Worm (Caenorhabditis elegans) whole organism, young adult: ENCODE results near the gene fbxa-74.

Experiments
- B0019.2 ChIP-seq: fragments of 200-800 bp; sonication (Bioruptor generic); conservative IDR thresholded peaks from 2 replicates; pipeline ENCODE4 v1.3.6; 2022; ENCODE audit warnings: missing genetic modification reagents, missing genetic modification characterization, missing compliant biosample characterization
- B0261.1 ChIP-seq: sonication (generic microtip); optimal IDR thresholded peaks from 2 replicates; lab custom pipeline; 2016; ENCODE audit warnings: mild to moderate bottlenecking, missing genetic modification characterization, moderate library complexity, missing compliant biosample characterization
- C06A6.2 ChIP-seq: fragments of 200-800 bp; sonication (Bioruptor generic); conservative IDR thresholded peaks from 2 replicates; pipeline ENCODE4 v1.3.6; 2022; ENCODE audit warnings: missing genetic modification characterization, missing compliant biosample characterization
- C17E4.6 ChIP-seq: fragments of 200-800 bp; sonication (Bioruptor generic); IDR thresholded peaks from 2 replicates; pipeline ENCODE4 v1.3.6; 2022; ENCODE audit warnings: missing genetic modification reagents, missing genetic modification characterization, missing compliant biosample characterization
- D2030.7 ChIP-seq: fragments of 200-800 bp; sonication (Bioruptor generic); IDR thresholded peaks from 2 replicates; pipeline ENCODE4 v1.3.6; 2022; ENCODE audit warnings: missing genetic modification reagents, missing genetic modification characterization, missing compliant biosample characterization
- F10E7.11 ChIP-seq: sonication (generic microtip); optimal IDR thresholded peaks from 2 replicates; lab custom pipeline; 2017; ENCODE audit warnings: mild to moderate bottlenecking, missing genetic modification characterization, moderate library complexity, missing compliant biosample characterization
- F55B11.4 ChIP-seq: sonication (generic microtip); optimal IDR thresholded peaks from 2 replicates; lab custom pipeline; 2016; ENCODE audit warnings: missing compliant biosample characterization, missing genetic modification characterization, borderline replicate concordance; ENCODE audit not compliant: insufficient read depth
- F57C9.4 ChIP-seq: sonication (generic microtip); optimal IDR thresholded peaks from 2 replicates; lab custom pipeline; 2017; ENCODE audit warnings: mild to moderate bottlenecking, missing genetic modification characterization, missing compliant biosample characterization
- T07F8.4 ChIP-seq: sonication (generic microtip); optimal IDR thresholded peaks from 2 replicates; lab custom pipeline; 2016; ENCODE audit warnings: mild to moderate bottlenecking, missing genetic modification characterization, moderate library complexity, missing compliant biosample characterization
- T26A5.8 ChIP-seq: sonication (generic microtip); optimal IDR thresholded peaks from 2 replicates; lab custom pipeline; 2016; ENCODE audit warnings: missing genetic modification characterization, missing compliant biosample characterization
- Y79H2A.3 ChIP-seq: fragments of 200-800 bp; sonication (Bioruptor generic); conservative IDR thresholded peaks from 2 replicates; pipeline ENCODE4 v1.3.6; 2022; ENCODE audit warnings: missing genetic modification reagents, missing genetic modification characterization, missing compliant biosample characterization
- Y95B8A.8 ChIP-seq: fragments of 200-800 bp; sonication (Bioruptor generic); IDR thresholded peaks from 2 replicates; pipeline ENCODE4 v1.3.6; 2022; ENCODE audit warnings: missing genetic modification reagents, missing genetic modification characterization, missing compliant biosample characterization
- ama-1 ChIP-seq, 3 experiments: fragments of 150-350 bp in 1 of 3; sonication (generic microtip) in 2 of 3; optimal IDR thresholded peaks; 2 replicates each; lab custom pipeline; 2014 to 2018; ENCODE audit warnings: missing biosample characterization in 2 of 3, missing genetic modification characterization in 2 of 3, missing genetic modification reagents in 2 of 3
- attf-3 ChIP-seq: fragments of 200-800 bp; sonication (Bioruptor generic); conservative IDR thresholded peaks from 2 replicates; pipeline ENCODE4 v1.3.6; 2022; ENCODE audit warnings: missing genetic modification reagents, missing genetic modification characterization, missing compliant biosample characterization
- cebp-1 ChIP-seq, 2 experiments: fragments of 200-800 bp in 1 of 2; sonication (Bioruptor generic) in 1 of 2; sonication (generic microtip) in 1 of 2; IDR thresholded peaks in 1 of 2; optimal IDR thresholded peaks in 1 of 2; 2 replicates each; pipeline versions ENCODE4 v1.3.6 to Lab custom; 2017 to 2022; ENCODE audit warnings: missing compliant biosample characterization in 2 of 2, missing genetic modification characterization in 2 of 2, mild to moderate bottlenecking in 1 of 2, missing genetic modification reagents in 1 of 2, moderate library complexity in 1 of 2
- ceh-27 ChIP-seq: fragments of 200-800 bp; sonication (Bioruptor generic); optimal IDR thresholded peaks from 2 replicates; lab custom pipeline; 2018; ENCODE audit warnings: mild to moderate bottlenecking, missing genetic modification characterization, moderate library complexity, missing compliant biosample characterization
- ceh-79 ChIP-seq: sonication (generic microtip); optimal IDR thresholded peaks from 2 replicates; lab custom pipeline; 2017; ENCODE audit warnings: mild to moderate bottlenecking, missing genetic modification characterization, missing compliant biosample characterization
- dpff-1 ChIP-seq: sonication (generic microtip); optimal IDR thresholded peaks from 2 replicates; lab custom pipeline; 2017; ENCODE audit warnings: mild to moderate bottlenecking, missing genetic modification characterization, missing compliant biosample characterization
- ekl-4 ChIP-seq: fragments of 200-800 bp; sonication (Bioruptor generic); IDR thresholded peaks from 2 replicates; pipeline ENCODE4 v1.3.6; 2022; ENCODE audit warnings: missing genetic modification reagents, missing genetic modification characterization, missing compliant biosample characterization
- fkh-3 ChIP-seq: sonication (generic microtip); optimal IDR thresholded peaks from 2 replicates; lab custom pipeline; 2016; ENCODE audit warnings: mild to moderate bottlenecking, missing genetic modification characterization, missing compliant biosample characterization
- him-1 ChIP-seq: sonication (generic microtip); optimal IDR thresholded peaks from 2 replicates; lab custom pipeline; 2016; ENCODE audit warnings: missing genotype, missing genetic modification reagents, missing genetic modification characterization, missing compliant biosample characterization
- hsf-1 ChIP-seq: fragments of 200-800 bp; sonication (Bioruptor generic); IDR thresholded peaks from 2 replicates; pipeline ENCODE4 v1.3.6; 2022; ENCODE audit warnings: missing genetic modification reagents, missing genetic modification characterization, missing compliant biosample characterization
- let-607 ChIP-seq, 2 experiments: fragments of 200-800 bp in 1 of 2; sonication (Bioruptor generic) in 1 of 2; sonication (generic microtip) in 1 of 2; optimal IDR thresholded peaks; 2 replicates each; lab custom pipeline; 2016 to 2018; ENCODE audit warnings: mild to moderate bottlenecking in 2 of 2, missing compliant biosample characterization in 2 of 2, missing genetic modification characterization in 2 of 2, moderate library complexity in 2 of 2, missing genotype in 1 of 2
- lir-1 ChIP-seq: fragments of 200-800 bp; sonication (Bioruptor generic); conservative IDR thresholded peaks from 2 replicates; pipeline ENCODE4 v1.3.6; 2022; ENCODE audit warnings: missing genetic modification reagents, missing genetic modification characterization, missing compliant biosample characterization
- lsl-1 ChIP-seq: fragments of 200-800 bp; sonication (Bioruptor generic); optimal IDR thresholded peaks from 2 replicates; lab custom pipeline; 2018; ENCODE audit warnings: mild to moderate bottlenecking, missing genetic modification characterization, moderate library complexity, missing compliant biosample characterization
- lsy-27 ChIP-seq: sonication (generic microtip); optimal IDR thresholded peaks from 2 replicates; lab custom pipeline; 2017; ENCODE audit warnings: missing genetic modification characterization, mild to moderate bottlenecking, missing compliant biosample characterization, antibody characterized with exemption, missing genotype, borderline replicate concordance; ENCODE audit not compliant: insufficient read depth
- madf-6 ChIP-seq: fragments of 200-800 bp; sonication (Bioruptor generic); IDR thresholded peaks from 2 replicates; pipeline ENCODE4 v1.3.6; 2022; ENCODE audit warnings: missing genetic modification reagents, missing genetic modification characterization, missing compliant biosample characterization
- mcd-1 ChIP-seq: fragments of 200-800 bp; sonication (Bioruptor generic); IDR thresholded peaks from 2 replicates; pipeline ENCODE4 v1.3.6; 2022; ENCODE audit warnings: missing genetic modification reagents, missing genetic modification characterization, missing compliant biosample characterization
- mes-4 ChIP-seq: sonication (generic microtip); optimal IDR thresholded peaks from 2 replicates; lab custom pipeline; 2016; ENCODE audit warnings: missing genotype, missing genetic modification characterization, missing compliant biosample characterization
- mxl-1 ChIP-seq: sonication (generic microtip); optimal IDR thresholded peaks from 2 replicates; lab custom pipeline; 2016; ENCODE audit warnings: missing genetic modification characterization, missing compliant biosample characterization
- nfya-1 ChIP-seq: sonication (generic microtip); optimal IDR thresholded peaks from 2 replicates; lab custom pipeline; 2017; ENCODE audit warnings: antibody characterized with exemption, missing compliant biosample characterization, missing genetic modification characterization, borderline replicate concordance; ENCODE audit not compliant: insufficient read depth
- nhr-120 ChIP-seq: fragments of 200-800 bp; sonication (Bioruptor generic); IDR thresholded peaks from 2 replicates; pipeline ENCODE4 v1.3.6; 2022; ENCODE audit warnings: missing genetic modification characterization, missing compliant biosample characterization
- nhr-80 ChIP-seq: sonication (generic microtip); optimal IDR thresholded peaks from 2 replicates; lab custom pipeline; 2016; ENCODE audit warnings: missing genetic modification characterization, missing compliant biosample characterization
- rcor-1 ChIP-seq: fragments of 200-800 bp; sonication (Bioruptor generic); IDR thresholded peaks from 2 replicates; pipeline ENCODE4 v1.3.6; 2022; ENCODE audit warnings: missing genetic modification reagents, missing genetic modification characterization, missing compliant biosample characterization
- rec-8 ChIP-seq, 2 experiments: sonication (generic microtip); optimal IDR thresholded peaks; 2 replicates each; lab custom pipeline; 2016; ENCODE audit warnings: mild to moderate bottlenecking in 2 of 2, missing genetic modification characterization in 2 of 2, missing genetic modification reagents in 2 of 2, missing genotype in 2 of 2, missing biosample characterization in 1 of 2, missing compliant biosample characterization in 1 of 2, moderate library complexity in 1 of 2
- repo-1 ChIP-seq: sonication (generic microtip); optimal IDR thresholded peaks from 2 replicates; lab custom pipeline; 2017; ENCODE audit warnings: mild to moderate bottlenecking, missing genetic modification characterization, missing compliant biosample characterization
- sdz-38 ChIP-seq: sonication (generic microtip); optimal IDR thresholded peaks from 2 replicates; lab custom pipeline; 2016; ENCODE audit warnings: missing genotype, missing genetic modification characterization, missing compliant biosample characterization
- snpc-1.3 ChIP-seq: sonication (generic microtip); optimal IDR thresholded peaks from 2 replicates; lab custom pipeline; 2017; ENCODE audit warnings: missing genetic modification characterization, mild to moderate bottlenecking, missing compliant biosample characterization, antibody characterized with exemption, moderate library complexity, missing genotype, missing genetic modification reagents; ENCODE audit not compliant: insufficient read depth
- tlf-1 ChIP-seq: fragments of 200-800 bp; sonication (Bioruptor generic); optimal IDR thresholded peaks from 2 replicates; lab custom pipeline; 2018; ENCODE audit warnings: mild to moderate bottlenecking, missing genetic modification characterization, missing compliant biosample characterization
- unc-62 ChIP-seq: fragments of 150-350 bp; optimal IDR thresholded peaks from 2 replicates; lab custom pipeline; 2014; ENCODE audit warnings: missing biosample characterization, missing genetic modification reagents, missing genetic modification characterization
- zfh-2 ChIP-seq: fragments of 200-800 bp; sonication (Bioruptor generic); conservative IDR thresholded peaks from 2 replicates; pipeline ENCODE4 v1.3.6; 2022; ENCODE audit warnings: missing genetic modification reagents, missing genetic modification characterization, missing compliant biosample characterization
- zim-3 ChIP-seq: sonication (generic microtip); optimal IDR thresholded peaks from 2 replicates; lab custom pipeline; 2017; ENCODE audit warnings: mild to moderate bottlenecking, missing genetic modification characterization, moderate library complexity, missing compliant biosample characterization
- ztf-18 ChIP-seq: sonication (generic microtip); optimal IDR thresholded peaks from 2 replicates; lab custom pipeline; 2016; ENCODE audit warnings: missing genotype, mild to moderate bottlenecking, missing genetic modification characterization, missing compliant biosample characterization
- ztf-6 ChIP-seq: fragments of 200-800 bp; sonication (Bioruptor generic); IDR thresholded peaks from 2 replicates; pipeline ENCODE4 v1.3.6; 2022; ENCODE audit warnings: missing genetic modification reagents, missing genetic modification characterization, missing compliant biosample characterization

fbxa-74 gene

DNA sequence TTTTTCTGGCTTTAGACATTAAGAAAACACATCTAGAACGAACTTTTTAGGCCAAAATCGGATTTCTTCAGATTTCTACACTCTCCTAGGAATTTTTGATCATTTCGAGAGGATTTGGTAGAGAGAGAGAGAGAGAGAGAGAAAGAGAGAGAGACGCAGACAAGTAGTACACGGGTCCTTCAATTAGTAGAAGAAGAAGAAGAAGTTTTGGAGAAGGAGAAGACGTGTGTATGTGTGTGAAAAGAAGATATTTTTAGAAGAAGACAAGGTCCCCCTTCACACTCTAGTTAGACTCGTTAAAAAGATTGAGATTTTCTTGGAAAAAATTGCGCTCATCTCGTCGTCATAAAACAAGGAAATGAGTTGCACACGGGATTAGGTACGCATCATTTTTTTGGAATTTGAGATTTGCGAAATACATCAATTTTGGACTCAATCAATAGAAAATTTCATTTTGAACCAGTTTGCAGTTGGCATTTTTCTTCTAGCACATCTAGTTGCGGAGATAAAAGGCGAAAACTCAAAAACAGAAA, 44.8 kb upstream of the fbxa-74 start:
- TF ChIP-seq ceh-27 (GFP tag; lab: Kevin White, UChicago) (no peak), B0261.1 (tag; lab: Kevin White, UChicago) (peak; percentile 6)

DNA sequence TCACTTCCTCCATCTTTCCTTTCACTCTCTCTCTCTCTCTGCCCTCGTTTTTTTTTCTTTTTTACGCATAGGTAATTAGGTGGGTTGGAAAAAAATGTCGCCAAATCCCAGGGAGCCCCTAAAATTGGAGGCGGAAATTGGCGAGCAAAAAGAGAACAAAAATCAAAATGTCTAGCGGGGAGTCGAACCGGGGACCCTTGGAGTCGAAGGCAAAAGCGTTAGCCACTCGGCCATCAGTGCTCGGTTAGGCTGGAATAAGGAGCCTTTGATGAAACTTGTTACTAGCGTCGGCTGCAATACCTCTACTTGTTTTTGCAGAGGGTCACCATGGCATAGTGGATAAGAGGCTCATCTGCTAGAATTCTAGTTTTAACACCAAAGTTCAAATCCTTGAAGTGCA, 44.3 kb upstream of the fbxa-74 start:
- TF ChIP-seq nfya-1 (tag; lab: Kevin White, UChicago): no peak
- TF ChIP-seq him-1: no peak
- no peak for TF ChIP-seq C06A6.2
- no peak for TF ChIP-seq C17E4.6 (GFP tag; lab: Robert Waterston, UW)
- no peak for TF ChIP-seq lsy-27 (tag; lab: Kevin White, UChicago)
- TF ChIP-seq sdz-38 (tag; lab: Kevin White, UChicago): no peak
- no peak for TF ChIP-seq nhr-120 (GFP tag; lab: Robert Waterston, UW)
- 0 out of 2 replicates have a peak, but pooled peaks have one; percentile 13 for TF ChIP-seq hsf-1
- peak; percentile 49 for TF ChIP-seq snpc-1.3 (tag; lab: Kevin White, UChicago)
- TF ChIP-seq mcd-1 (GFP tag; lab: Robert Waterston, UW): peak; percentile 32; the same call in 1 of the 2 replicates
- peak; percentile 61 for TF ChIP-seq zfh-2
- no peak for TF ChIP-seq lir-1 (GFP tag; lab: Robert Waterston, UW)
- no peak for TF ChIP-seq fkh-3
- no peak for TF ChIP-seq let-607 (tag; optimal IDR thresholded peaks at IDR 0.05; lab: Kevin White, UChicago)
- TF ChIP-seq mes-4 (tag; lab: Kevin White, UChicago): no peak
- no peak for TF ChIP-seq repo-1
- TF ChIP-seq Y79H2A.3: no peak
- no peak for TF ChIP-seq F10E7.11 (tag; lab: Kevin White, UChicago)
- TF ChIP-seq mxl-1 (tag; lab: Kevin White, UChicago): peak; percentile 7
- TF ChIP-seq cebp-1 (GFP tag; IDR thresholded peaks at IDR 0.05; lab: Robert Waterston, UW): no peak
- TF ChIP-seq cebp-1 (tag; optimal IDR thresholded peaks at IDR 0.05; lab: Kevin White, UChicago): peak; percentile 25
- TF ChIP-seq Y95B8A.8 (GFP tag; lab: Robert Waterston, UW): no peak
- TF ChIP-seq attf-3 (GFP tag; lab: Robert Waterston, UW): no peak
- no peak for TF ChIP-seq F55B11.4
- TF ChIP-seq T26A5.8 (tag; lab: Kevin White, UChicago): no peak
- TF ChIP-seq nhr-80: no peak
- TF ChIP-seq B0019.2 (GFP tag; lab: Robert Waterston, UW): no peak
- TF ChIP-seq ztf-6 (GFP tag; lab: Robert Waterston, UW): no peak
- TF ChIP-seq zim-3 (tag; lab: Kevin White, UChicago): no peak
- no peak for TF ChIP-seq F57C9.4
- no peak for TF ChIP-seq unc-62 (GFP tag; lab: Kevin White, UChicago)
- no peak for TF ChIP-seq rcor-1 (GFP tag; lab: Robert Waterston, UW)
- no peak for TF ChIP-seq ekl-4 (GFP tag; lab: Robert Waterston, UW)
- peak; percentile 30; the same call in 1 of the 2 replicates for TF ChIP-seq D2030.7
- no peak for TF ChIP-seq ceh-79
- TF ChIP-seq ztf-18 (tag; lab: Kevin White, UChicago): peak; percentile 21
- TF ChIP-seq B0261.1 (tag; lab: Kevin White, UChicago): peak; percentile 68
- no peak for TF ChIP-seq rec-8 (tag; optimal IDR thresholded peaks at IDR 0.05; lab: Kevin White, UChicago)
- peak; percentile 39 for TF ChIP-seq lsl-1 (GFP tag; lab: Kevin White, UChicago)
- TF ChIP-seq dpff-1 (tag; lab: Kevin White, UChicago): no peak
- TF ChIP-seq madf-6 (GFP tag; lab: Robert Waterston, UW): peak; percentile 20; the same call in 1 of the 2 replicates
- no peak for TF ChIP-seq T07F8.4 (tag; lab: Kevin White, UChicago)
- no peak for TF ChIP-seq tlf-1 (GFP tag; lab: Kevin White, UChicago)
- no peak for TF ChIP-seq ama-1 (optimal IDR thresholded peaks at IDR 0.05; lab: Kevin White, UChicago)
- TF ChIP-seq ama-1 (GFP tag; optimal IDR thresholded peaks at IDR 0.05; lab: Kevin White, UChicago): no peak
